Worm (Caenorhabditis elegans): ENCODE data around the gene enri-1.

DNA sequence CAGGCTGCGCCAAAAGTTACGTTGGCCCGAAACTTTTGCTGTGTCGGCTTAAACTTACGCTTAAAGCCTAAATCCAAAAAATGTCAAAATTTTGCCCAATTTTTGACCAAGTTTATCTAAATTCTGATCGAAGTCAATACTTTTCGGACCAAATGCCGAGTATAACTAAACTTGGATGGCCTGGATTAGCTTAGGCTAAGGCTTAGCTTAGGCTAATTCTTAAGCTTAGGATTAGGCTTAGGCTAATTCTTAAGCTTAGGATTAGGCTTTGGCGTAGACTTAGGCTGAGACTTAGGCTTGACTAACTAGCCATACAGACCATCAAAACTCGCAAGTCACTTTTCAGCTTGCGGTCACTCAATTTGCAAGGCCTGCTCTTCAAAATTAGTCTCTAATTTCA lies 5.2 kb downstream of the enri-1 start:
- TF ChIP-seq cog-1 (tag; optimal IDR thresholded peaks at IDR 0.05) (no peak), flt-1 (GFP tag; IDR thresholded peaks at IDR 0.05) (no peak), med-1 (GFP tag; optimal IDR thresholded peaks at IDR 0.05; ENCODE audit: insufficient read depth) (no peak), ref-1 (GFP tag; conservative IDR thresholded peaks at IDR 0.05) (no peak), tab-1 (GFP tag; IDR thresholded peaks at IDR 0.05) (no peak), ztf-23 (GFP tag; IDR thresholded peaks at IDR 0.05) (no peak), ztf-29 (GFP tag; IDR thresholded peaks at IDR 0.05) (no peak), T22C8.4 (GFP tag; IDR thresholded peaks at IDR 0.05) (no peak)
